Worm (Caenorhabditis elegans) whole organism, L1 larva: ENCODE data around the gene col-118.

ENCODE experiments used
- F16B12.6 ChIP-seq: fragments of 150-350 bp; optimal IDR thresholded peaks from 2 replicates; lab custom pipeline; 2014; ENCODE audit warnings: missing biosample characterization, missing genetic modification characterization
- lin-39 ChIP-seq: fragments of 150-350 bp; optimal IDR thresholded peaks from 2 replicates; lab custom pipeline; 2014; ENCODE audit warnings: missing biosample characterization, missing genetic modification reagents, missing genetic modification characterization
- mdl-1 ChIP-seq, 2 experiments: fragments of 150-350 bp; optimal IDR thresholded peaks; 2 replicates each; lab custom pipeline; 2014 to 2017; ENCODE audit warnings: missing biosample characterization in 2 of 2, missing genetic modification characterization in 2 of 2, inconsistent platforms in 1 of 2
- nhr-237 ChIP-seq: fragments of 150-350 bp; optimal IDR thresholded peaks from 2 replicates; lab custom pipeline; 2014; ENCODE audit warnings: missing biosample characterization, missing genetic modification characterization
- nhr-76 ChIP-seq: sonication (generic microtip); optimal IDR thresholded peaks from 2 replicates; lab custom pipeline; 2017; ENCODE audit warnings: missing biosample characterization, missing genetic modification characterization
- nhr-84 ChIP-seq: sonication (generic microtip); optimal IDR thresholded peaks from 2 replicates; lab custom pipeline; 2017; ENCODE audit warnings: missing biosample characterization, missing genetic modification characterization
- snpc-4 ChIP-seq: fragments of 150-350 bp; optimal IDR thresholded peaks from 2 replicates; lab custom pipeline; 2014; ENCODE audit warnings: missing biosample characterization, missing genetic modification characterization
- tlp-1 ChIP-seq: fragments of 150-350 bp; optimal IDR thresholded peaks from 2 replicates; lab custom pipeline; 2014; ENCODE audit warnings: missing biosample characterization, missing genetic modification characterization
- unc-30 ChIP-seq: sonication (generic microtip); optimal IDR thresholded peaks from 2 replicates; lab custom pipeline; 2017; ENCODE audit warnings: missing biosample characterization, missing genetic modification characterization
- zip-4 ChIP-seq: fragments of 200-800 bp; sonication (Bioruptor generic); optimal IDR thresholded peaks from 2 replicates; lab custom pipeline; 2018; ENCODE audit warnings: mild to moderate bottlenecking, missing genetic modification characterization, moderate library complexity, missing compliant biosample characterization

DNA sequence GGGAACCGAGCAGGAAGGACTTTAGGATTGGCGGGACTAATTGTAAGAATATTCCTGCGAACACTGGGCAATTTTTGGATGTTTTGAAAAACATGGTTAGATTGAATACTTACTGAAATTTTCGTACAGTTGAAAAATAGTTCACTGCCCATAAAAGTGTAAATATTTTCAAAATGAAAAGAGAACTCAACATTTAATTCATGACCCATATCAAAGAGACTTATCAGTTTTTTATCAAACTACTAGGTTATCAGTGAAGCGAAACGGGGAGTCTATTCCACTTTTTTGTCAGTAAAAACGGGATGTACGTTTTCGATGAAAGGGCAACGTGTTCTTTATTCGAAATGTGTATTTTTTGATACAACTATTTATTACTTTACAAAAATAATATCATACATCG is 2.1 kb upstream of the col-118 start:
- TF ChIP-seq mdl-1 (tag; optimal IDR thresholded peaks at IDR 0.05; lab: Kevin White, UChicago) (no peak), nhr-237 (tag; lab: Kevin White, UChicago) (no peak), F16B12.6 (tag; lab: Kevin White, UChicago) (no peak), zip-4 (no peak), nhr-84 (no peak), nhr-76 (no peak), snpc-4 (tag; lab: Kevin White, UChicago) (no peak), unc-30 (tag; lab: Kevin White, UChicago) (no peak), lin-39 (no peak), tlp-1 (tag; lab: Kevin White, UChicago) (no peak)
